Fruit fly (Drosophila melanogaster): ENCODE results near the gene Cyp311a1.

Gene Cyp311a1

dm6 chrX:12021750-12022149 is 9.5 kb downstream of the Cyp311a1 start:
- no peak for TF ChIP-seq CG4496 (GFP tag; IDR thresholded peaks at IDR 0.05)
- no peak for TF ChIP-seq Ets98B (GFP tag; IDR thresholded peaks at IDR 0.05)
- TF ChIP-seq EcR (GFP tag; optimal IDR thresholded peaks at IDR 0.05) = no peak
- TF ChIP-seq CG10348 (GFP tag; IDR thresholded peaks at IDR 0.05) = no peak
- no peak for TF ChIP-seq gl (tag; optimal IDR thresholded peaks at IDR 0.05)
- TF ChIP-seq Pif1B (GFP tag; optimal IDR thresholded peaks at IDR 0.05) = no peak
- no peak for TF ChIP-seq CG15710 (tag; optimal IDR thresholded peaks at IDR 0.05)
- TF ChIP-seq Pif1A (GFP tag; optimal IDR thresholded peaks at IDR 0.05) = no peak
- no peak for TF ChIP-seq CG8301 (tag; optimal IDR thresholded peaks at IDR 0.05)
- TF ChIP-seq CG17806 (tag; optimal IDR thresholded peaks at IDR 0.05) = no peak
- TF ChIP-seq CG34367 (tag; optimal IDR thresholded peaks at IDR 0.05) = no peak
- no peak for TF ChIP-seq CG9948 (tag; optimal IDR thresholded peaks at IDR 0.05)
- TF ChIP-seq fd96Ca (GFP tag; IDR thresholded peaks at IDR 0.05) = no peak
- TF ChIP-seq CG13204 (GFP tag; optimal IDR thresholded peaks at IDR 0.05) = no peak
- TF ChIP-seq CG32121 (GFP tag; IDR thresholded peaks at IDR 0.05) = no peak
- no peak for TF ChIP-seq D1 (tag; optimal IDR thresholded peaks at IDR 0.05)
- TF ChIP-seq CG14655 (GFP tag; optimal IDR thresholded peaks at IDR 0.05) = no peak

dm6 chrX:12020857-12021256 is 10.4 kb downstream of the Cyp311a1 start, which contains the start of gene Tango4:
TSS of gene Tango4 (plus strand) at chrX:12021068.
- TF ChIP-seq CG13204 (GFP tag; optimal IDR thresholded peaks at IDR 0.05) = no peak
- TF ChIP-seq CG12605 (GFP tag; IDR thresholded peaks at IDR 0.05) = no peak
- TF ChIP-seq rn (GFP tag; IDR thresholded peaks at IDR 0.05) = no peak
- TF ChIP-seq CG14655 (GFP tag; optimal IDR thresholded peaks at IDR 0.05) = no peak

dm6 chrX:12018440-12019101 is 12.7 kb downstream of the Cyp311a1 start, which contains the start of gene Lsm12a:
TSS of gene Lsm12a (plus strand) at chrX:12018640.
- no peak for TF ChIP-seq rn (GFP tag; IDR thresholded peaks at IDR 0.05)
- no peak for TF ChIP-seq D1 (tag; optimal IDR thresholded peaks at IDR 0.05)
- TF ChIP-seq CG4496 (GFP tag; IDR thresholded peaks at IDR 0.05) = no peak
- no peak for TF ChIP-seq gl (tag; optimal IDR thresholded peaks at IDR 0.05)
- TF ChIP-seq CG8301 (tag; optimal IDR thresholded peaks at IDR 0.05) = no peak
- TF ChIP-seq CG13204 (GFP tag; optimal IDR thresholded peaks at IDR 0.05) = no peak
- TF ChIP-seq CG15710 (tag; optimal IDR thresholded peaks at IDR 0.05) = no peak
- TF ChIP-seq Snoo (tag; optimal IDR thresholded peaks at IDR 0.05) = no peak
- no peak for TF ChIP-seq CG9948 (tag; optimal IDR thresholded peaks at IDR 0.05)
- no peak for TF ChIP-seq fd96Ca (GFP tag; IDR thresholded peaks at IDR 0.05)
- no peak for TF ChIP-seq Pif1B (GFP tag; optimal IDR thresholded peaks at IDR 0.05)
- no peak for TF ChIP-seq CG32121 (GFP tag; IDR thresholded peaks at IDR 0.05)

dm6 chrX:12017815-12018439 is 13.3 kb downstream of the Cyp311a1 start, which contains the start of gene Chrac-16:
TSS of gene Chrac-16 (minus strand) at chrX:12017961.
- TF ChIP-seq CG8301 (tag; optimal IDR thresholded peaks at IDR 0.05) = no peak

DNA sequence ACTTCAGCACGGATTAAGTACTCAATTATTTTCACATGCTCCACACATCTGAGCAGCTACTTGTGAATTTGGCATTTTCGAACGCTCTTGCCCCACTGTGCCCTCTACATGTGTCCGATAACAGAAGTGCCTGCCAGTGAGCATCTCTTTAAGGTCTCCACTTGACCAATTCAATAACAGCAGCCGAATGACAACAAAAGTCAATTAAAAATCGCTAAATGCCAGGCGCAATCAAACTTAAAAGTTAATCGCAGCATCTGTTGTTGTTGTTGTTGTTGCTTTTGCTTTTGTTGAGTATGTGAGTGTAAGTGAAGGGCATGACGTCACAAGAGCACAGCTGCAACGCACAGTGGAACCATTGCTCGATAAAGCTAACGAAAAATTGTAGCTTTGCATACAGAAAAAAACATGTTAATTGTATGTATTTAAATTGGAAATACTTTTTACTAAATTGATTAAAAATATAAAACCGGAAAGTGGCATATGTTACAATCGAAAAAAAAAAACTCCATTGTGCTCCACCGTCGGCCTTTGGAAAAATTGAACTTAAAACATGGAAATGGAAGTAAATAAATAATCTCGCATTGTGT is 16.4 kb downstream of the Cyp311a1 start:
- TF ChIP-seq CG10348 (GFP tag; IDR thresholded peaks at IDR 0.05) (no peak), Pif1A (GFP tag; optimal IDR thresholded peaks at IDR 0.05) (peak; percentile 70), CG8301 (tag; optimal IDR thresholded peaks at IDR 0.05) (peak; percentile 20), CG4496 (GFP tag; IDR thresholded peaks at IDR 0.05) (0 out of 3 replicates have a peak, but pooled peaks have one; percentile 30), CG12605 (GFP tag; IDR thresholded peaks at IDR 0.05) (peak; percentile 52; the same call in 1 of the 2 replicates), CG34367 (tag; optimal IDR thresholded peaks at IDR 0.05) (peak; percentile 37), CG8159 (tag; optimal IDR thresholded peaks at IDR 0.05) (peak; percentile 64), rn (GFP tag; IDR thresholded peaks at IDR 0.05) (no peak), CG32121 (GFP tag; IDR thresholded peaks at IDR 0.05) (peak; percentile 48), gl (tag; optimal IDR thresholded peaks at IDR 0.05) (peak; percentile 35), CG17806 (tag; optimal IDR thresholded peaks at IDR 0.05) (peak; percentile 55), fd96Ca (GFP tag; IDR thresholded peaks at IDR 0.05) (no peak), CG14655 (GFP tag; optimal IDR thresholded peaks at IDR 0.05) (no peak), EcR (GFP tag; optimal IDR thresholded peaks at IDR 0.05) (peak; percentile 69), D1 (tag; optimal IDR thresholded peaks at IDR 0.05) (no peak), Pif1B (GFP tag; optimal IDR thresholded peaks at IDR 0.05) (peak; percentile 77), CG15710 (tag; optimal IDR thresholded peaks at IDR 0.05) (peak; percentile 45), Ets98B (GFP tag; IDR thresholded peaks at IDR 0.05) (peak; percentile 63), CG13204 (GFP tag; optimal IDR thresholded peaks at IDR 0.05) (no peak), CG9948 (tag; optimal IDR thresholded peaks at IDR 0.05) (peak; percentile 28), Snoo (tag; optimal IDR thresholded peaks at IDR 0.05) (peak; percentile 65)

DNA sequence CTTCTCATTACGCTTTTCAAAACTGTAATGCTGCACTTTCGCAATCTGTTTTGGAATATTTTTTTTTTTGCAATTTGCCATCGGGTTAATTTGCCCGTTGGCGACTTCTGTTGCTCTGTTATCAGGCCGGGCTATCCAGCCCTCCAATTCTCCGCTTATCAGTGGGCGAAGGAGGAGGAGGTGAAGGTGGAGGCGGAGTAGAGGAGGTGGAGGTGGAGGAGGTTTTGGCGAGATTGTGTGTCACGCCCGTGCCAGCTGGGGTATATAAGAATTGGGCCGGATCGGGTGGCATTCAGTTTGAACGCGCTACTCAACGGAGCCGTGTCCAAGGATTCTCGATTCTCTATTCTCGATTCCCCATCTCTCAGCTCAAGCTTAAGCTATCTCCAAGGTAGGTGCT is 17.1 kb downstream of the Cyp311a1 start:
- no peak for TF ChIP-seq CG8159 (tag; optimal IDR thresholded peaks at IDR 0.05)
- TF ChIP-seq Snoo (tag; optimal IDR thresholded peaks at IDR 0.05) = no peak
- TF ChIP-seq CG10348 (GFP tag; IDR thresholded peaks at IDR 0.05) = no peak
- TF ChIP-seq CG32121 (GFP tag; IDR thresholded peaks at IDR 0.05) = no peak
- no peak for TF ChIP-seq CG13204 (GFP tag; optimal IDR thresholded peaks at IDR 0.05)
- TF ChIP-seq Pif1B (GFP tag; optimal IDR thresholded peaks at IDR 0.05) = no peak
- no peak for TF ChIP-seq rn (GFP tag; IDR thresholded peaks at IDR 0.05)
- no peak for TF ChIP-seq CG14655 (GFP tag; optimal IDR thresholded peaks at IDR 0.05)
- TF ChIP-seq fd96Ca (GFP tag; IDR thresholded peaks at IDR 0.05) = no peak
- TF ChIP-seq CG15710 (tag; optimal IDR thresholded peaks at IDR 0.05) = no peak
- no peak for TF ChIP-seq Pif1A (GFP tag; optimal IDR thresholded peaks at IDR 0.05)
- TF ChIP-seq D1 (tag; optimal IDR thresholded peaks at IDR 0.05) = no peak
- TF ChIP-seq gl (tag; optimal IDR thresholded peaks at IDR 0.05) = no peak
- TF ChIP-seq CG4496 (GFP tag; IDR thresholded peaks at IDR 0.05) = no peak
- no peak for TF ChIP-seq CG8301 (tag; optimal IDR thresholded peaks at IDR 0.05)
- no peak for TF ChIP-seq CG17806 (tag; optimal IDR thresholded peaks at IDR 0.05)
- TF ChIP-seq CG34367 (tag; optimal IDR thresholded peaks at IDR 0.05) = no peak
- no peak for TF ChIP-seq EcR (GFP tag; optimal IDR thresholded peaks at IDR 0.05)
- no peak for TF ChIP-seq CG9948 (tag; optimal IDR thresholded peaks at IDR 0.05)
